Fruit fly (Drosophila melanogaster) whole organism, pupa: ENCODE data around the gene CG3632.

ENCODE experiments used
- CG10348 ChIP-seq: fragments of 200-800 bp; sonication (Bioruptor generic); IDR thresholded peaks from 2 replicates; pipeline ENCODE4 v1.3.6; 2022; ENCODE audit warnings: missing biosample characterization, missing genetic modification characterization
- CG12605 ChIP-seq: fragments of 200-800 bp; sonication (Bioruptor generic); IDR thresholded peaks from 2 replicates; pipeline ENCODE4 v1.3.6; 2022; ENCODE audit warnings: missing biosample characterization, missing genetic modification characterization
- CG13204 ChIP-seq: fragments of 200-800 bp; sonication (Bioruptor generic); optimal IDR thresholded peaks from 2 replicates; lab custom pipeline; 2018; ENCODE audit warnings: missing biosample characterization, mild to moderate bottlenecking, missing genetic modification characterization, moderate library complexity
- CG14655 ChIP-seq: fragments of 200-800 bp; sonication (Bioruptor generic); optimal IDR thresholded peaks from 3 replicates; lab custom pipeline; 2017; ENCODE audit warnings: mild to moderate bottlenecking, missing biosample characterization, missing genetic modification reagents, missing genetic modification characterization
- CG15710 ChIP-seq: fragments of 200-800 bp; sonication (Bioruptor generic); optimal IDR thresholded peaks from 2 replicates; lab custom pipeline; 2018; ENCODE audit warnings: missing biosample characterization, mild to moderate bottlenecking, missing genetic modification characterization, moderate library complexity
- CG17806 ChIP-seq: fragments of 200-800 bp; sonication (Bioruptor generic); optimal IDR thresholded peaks from 2 replicates; lab custom pipeline; 2018; ENCODE audit warnings: missing biosample characterization, mild to moderate bottlenecking, missing genetic modification characterization, moderate library complexity
- CG32121 ChIP-seq: fragments of 200-800 bp; sonication (Bioruptor generic); IDR thresholded peaks from 2 replicates; pipeline ENCODE4 v1.3.6; 2022; ENCODE audit warnings: missing biosample characterization, missing genetic modification characterization
- CG34367 ChIP-seq: fragments of 200-800 bp; sonication (Bioruptor generic); optimal IDR thresholded peaks from 2 replicates; lab custom pipeline; 2018; ENCODE audit warnings: missing biosample characterization, mild to moderate bottlenecking, missing genetic modification characterization
- CG4496 ChIP-seq: fragments of 200-800 bp; sonication (Bioruptor generic); IDR thresholded peaks from 3 replicates; pipeline ENCODE4 v1.3.6; 2022; ENCODE audit warnings: missing biosample characterization, missing genetic modification characterization
- CG8159 ChIP-seq: fragments of 200-800 bp; sonication (Bioruptor generic); optimal IDR thresholded peaks from 3 replicates; lab custom pipeline; 2018; ENCODE audit warnings: missing biosample characterization, mild to moderate bottlenecking, missing genetic modification characterization, moderate library complexity
- CG8301 ChIP-seq: fragments of 200-800 bp; sonication (Bioruptor generic); optimal IDR thresholded peaks from 2 replicates; lab custom pipeline; 2018; ENCODE audit warnings: missing biosample characterization, mild to moderate bottlenecking, missing genetic modification characterization
- CG9948 ChIP-seq: fragments of 200-800 bp; sonication (Bioruptor generic); optimal IDR thresholded peaks from 2 replicates; lab custom pipeline; 2018; ENCODE audit warnings: missing biosample characterization, mild to moderate bottlenecking, missing genetic modification characterization, moderate library complexity
- D1 ChIP-seq: fragments of 200-800 bp; sonication (Bioruptor generic); optimal IDR thresholded peaks from 2 replicates; lab custom pipeline; 2018; ENCODE audit warnings: missing biosample characterization, mild to moderate bottlenecking, missing genetic modification characterization, moderate library complexity
- EcR ChIP-seq: fragments of 200-800 bp; sonication (Bioruptor generic); optimal IDR thresholded peaks from 3 replicates; lab custom pipeline; 2019; ENCODE audit warnings: missing biosample characterization, missing genetic modification characterization, mild to moderate bottlenecking, moderate library complexity, missing genetic modification reagents
- Ets98B ChIP-seq: fragments of 200-800 bp; sonication (Bioruptor generic); IDR thresholded peaks from 2 replicates; pipeline ENCODE4 v1.3.6; 2022; ENCODE audit warnings: missing biosample characterization, missing genetic modification characterization
- Pif1A ChIP-seq: fragments of 200-800 bp; sonication (Bioruptor generic); optimal IDR thresholded peaks from 3 replicates; lab custom pipeline; 2016; ENCODE audit warnings: missing biosample characterization, missing genetic modification characterization
- Pif1B ChIP-seq: fragments of 200-800 bp; sonication (Bioruptor generic); optimal IDR thresholded peaks from 3 replicates; lab custom pipeline; 2016; ENCODE audit warnings: missing biosample characterization, missing genetic modification characterization
- Snoo ChIP-seq: fragments of 200-800 bp; sonication (Bioruptor generic); optimal IDR thresholded peaks from 3 replicates; lab custom pipeline; 2017; ENCODE audit warnings: missing biosample characterization, mild to moderate bottlenecking, missing genetic modification characterization, inconsistent platforms
- fd96Ca ChIP-seq: fragments of 200-800 bp; sonication (Bioruptor generic); IDR thresholded peaks from 3 replicates; pipeline ENCODE4 v1.3.6; 2022; ENCODE audit warnings: missing biosample characterization, missing genetic modification characterization
- gl ChIP-seq: fragments of 200-800 bp; sonication (Bioruptor generic); optimal IDR thresholded peaks from 2 replicates; lab custom pipeline; 2018; ENCODE audit warnings: missing biosample characterization, mild to moderate bottlenecking, missing genetic modification characterization
- rn ChIP-seq: fragments of 200-800 bp; sonication (Bioruptor generic); IDR thresholded peaks from 2 replicates; pipeline ENCODE4 v1.3.6; 2022; ENCODE audit warnings: missing biosample characterization, missing genetic modification characterization

Gene CG3632

DNA sequence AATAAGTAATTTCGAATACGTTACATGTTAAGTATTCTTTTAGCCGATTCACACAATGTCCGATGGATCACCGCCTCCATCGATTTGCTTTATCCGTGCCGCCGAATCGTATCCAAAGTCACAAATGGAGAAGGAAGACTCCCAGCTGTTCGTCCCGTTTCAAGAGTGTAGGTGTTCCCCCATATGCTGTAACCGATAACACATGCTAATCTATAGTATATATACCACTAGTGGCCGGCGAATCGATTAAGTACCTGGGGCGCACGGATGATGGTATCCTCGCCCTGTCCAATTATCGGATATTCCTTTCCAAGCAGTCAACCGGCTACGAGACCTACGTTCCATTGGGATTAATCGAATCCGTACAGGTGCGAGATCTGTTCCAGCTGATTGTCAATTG is 1.1 kb downstream of the CG3632 start, which contains the start of gene ERp44:
Gene ERp44, minus strand, starts transcription at position 101 of the 400 bp plus-strand sequence.
- TF ChIP-seq EcR (GFP tag; lab: Kevin White, UChicago) (no peak), CG10348 (GFP tag; lab: Robert Waterston, UW) (no peak), Pif1A (GFP tag; lab: Kevin White, UChicago) (no peak), D1 (no peak), CG12605 (GFP tag; lab: Robert Waterston, UW) (no peak), CG8159 (tag; lab: Kevin White, UChicago) (no peak), gl (tag; lab: Kevin White, UChicago) (no peak), CG4496 (GFP tag; lab: Robert Waterston, UW) (no peak), fd96Ca (no peak), Snoo (tag; lab: Kevin White, UChicago) (no peak)

DNA sequence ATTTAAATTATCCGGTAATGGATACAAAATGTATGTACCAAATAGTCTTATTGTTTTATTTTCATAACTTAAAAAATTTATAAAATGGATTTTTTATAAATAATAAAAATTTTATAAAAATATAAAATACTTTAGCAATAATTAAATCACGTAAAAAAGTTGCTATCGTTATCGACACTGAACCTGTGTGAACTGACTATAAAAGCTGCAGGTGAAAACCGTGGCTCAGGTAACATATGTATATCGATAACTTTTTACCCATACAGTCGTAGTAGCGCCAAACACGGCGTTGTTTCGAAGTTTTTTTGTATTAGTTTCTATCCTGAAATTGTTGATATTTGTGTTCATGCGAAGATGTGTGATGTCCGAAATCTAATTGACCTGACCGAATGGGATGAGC is 7.2 kb downstream of the CG3632 start, which contains the start of gene CG3679:
Gene CG3679, plus strand, starts transcription at position 235 of the 400 bp plus-strand sequence.
- no peak for TF ChIP-seq CG34367 (tag; lab: Kevin White, UChicago)
- no peak for TF ChIP-seq Pif1A (GFP tag; lab: Kevin White, UChicago)
- TF ChIP-seq CG14655 (GFP tag; lab: Kevin White, UChicago): no peak
- TF ChIP-seq D1: no peak
- TF ChIP-seq, all 21 proteins: peak for 0

DNA sequence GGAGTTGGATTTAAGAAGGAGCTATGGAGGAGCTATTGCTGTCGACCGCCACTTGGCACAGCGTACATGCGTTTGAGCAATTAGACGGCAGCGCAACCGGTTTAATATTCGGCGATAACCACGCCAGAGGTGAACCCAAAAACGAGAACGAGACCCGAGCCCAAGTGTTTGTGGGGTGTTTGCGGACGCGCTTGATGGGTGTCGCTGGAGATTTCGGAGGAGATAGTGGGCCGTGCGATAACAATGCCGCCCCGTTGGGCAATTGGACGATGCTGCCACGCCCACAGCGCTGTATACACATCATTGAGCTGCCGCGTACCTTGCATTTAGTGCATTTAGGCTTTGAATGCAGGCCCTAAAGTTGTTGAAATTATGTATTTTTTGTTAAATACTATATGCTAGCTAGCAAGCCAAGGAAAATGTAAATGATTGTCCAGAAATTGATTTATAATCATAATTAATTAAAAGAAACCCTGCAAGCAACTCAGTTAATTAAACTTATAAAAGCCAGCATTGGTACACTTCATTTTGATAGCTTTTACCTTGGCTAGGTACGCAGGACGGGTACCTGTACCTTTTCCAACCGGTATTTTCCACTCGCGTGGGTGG is 11.9 kb downstream of the CG3632 start, which contains the start of gene Had1:
Gene Had1, minus strand, starts transcription at position 358 of the 609 bp plus-strand sequence.
- no peak for TF ChIP-seq Snoo (tag; lab: Kevin White, UChicago)
- TF ChIP-seq CG4496 (GFP tag; lab: Robert Waterston, UW): 0 out of 3 replicates have a peak, but pooled peaks have one; percentile 7
- TF ChIP-seq, all 21 proteins: peak for 1

dm6 chrX:16308953-16309352 is 12.5 kb downstream of the CG3632 start:
- no peak for TF ChIP-seq CG8301 (tag; lab: Kevin White, UChicago)
- TF ChIP-seq CG34367 (tag; lab: Kevin White, UChicago): no peak
- TF ChIP-seq gl (tag; lab: Kevin White, UChicago): no peak
- TF ChIP-seq EcR (GFP tag; lab: Kevin White, UChicago): no peak
- no peak for TF ChIP-seq fd96Ca
- TF ChIP-seq rn (GFP tag; lab: Robert Waterston, UW): no peak
- TF ChIP-seq Snoo (tag; lab: Kevin White, UChicago): no peak
- no peak for TF ChIP-seq CG17806 (tag; lab: Kevin White, UChicago)
- TF ChIP-seq CG14655 (GFP tag; lab: Kevin White, UChicago): no peak
- no peak for TF ChIP-seq Pif1A (GFP tag; lab: Kevin White, UChicago)
- no peak for TF ChIP-seq CG9948 (tag; lab: Kevin White, UChicago)
- TF ChIP-seq CG10348 (GFP tag; lab: Robert Waterston, UW): no peak
- TF ChIP-seq CG8159 (tag; lab: Kevin White, UChicago): no peak
- no peak for TF ChIP-seq Pif1B
- TF ChIP-seq CG12605 (GFP tag; lab: Robert Waterston, UW): no peak
- TF ChIP-seq D1: no peak
- no peak for TF ChIP-seq CG15710 (tag; lab: Kevin White, UChicago)
- TF ChIP-seq CG4496 (GFP tag; lab: Robert Waterston, UW): no peak
- TF ChIP-seq CG13204 (GFP tag; lab: Kevin White, UChicago): no peak

- no peak for TF ChIP-seq CG34367 (tag; lab: Kevin White, UChicago)
- TF ChIP-seq CG4496 (GFP tag; lab: Robert Waterston, UW): no peak
- TF ChIP-seq Ets98B: no peak
- TF ChIP-seq Snoo (tag; lab: Kevin White, UChicago): no peak
- TF ChIP-seq CG8301 (tag; lab: Kevin White, UChicago): no peak
- TF ChIP-seq CG12605 (GFP tag; lab: Robert Waterston, UW): no peak
- TF ChIP-seq fd96Ca: no peak
- TF ChIP-seq CG14655 (GFP tag; lab: Kevin White, UChicago): no peak
- no peak for TF ChIP-seq gl (tag; lab: Kevin White, UChicago)
- no peak for TF ChIP-seq rn (GFP tag; lab: Robert Waterston, UW)
- TF ChIP-seq CG15710 (tag; lab: Kevin White, UChicago): no peak
- no peak for TF ChIP-seq CG8159 (tag; lab: Kevin White, UChicago)
- no peak for TF ChIP-seq CG10348 (GFP tag; lab: Robert Waterston, UW)
- TF ChIP-seq Pif1A (GFP tag; lab: Kevin White, UChicago): no peak
- no peak for TF ChIP-seq CG17806 (tag; lab: Kevin White, UChicago)
- TF ChIP-seq CG13204 (GFP tag; lab: Kevin White, UChicago): no peak
- TF ChIP-seq CG32121 (GFP tag; lab: Robert Waterston, UW): no peak
Observed at dm6 chrX:16309764-16310163, 13.3 kb downstream of the CG3632 start.

- TF ChIP-seq CG9948 (tag; lab: Kevin White, UChicago): no peak
- no peak for TF ChIP-seq Snoo (tag; lab: Kevin White, UChicago)
- 0 out of 3 replicates have a peak, but pooled peaks have one; percentile 18 for TF ChIP-seq CG4496 (GFP tag; lab: Robert Waterston, UW)
- peak; percentile 3 for TF ChIP-seq CG15710 (tag; lab: Kevin White, UChicago)
- TF ChIP-seq rn (GFP tag; lab: Robert Waterston, UW): no peak
- no peak for TF ChIP-seq Pif1B
- TF ChIP-seq CG17806 (tag; lab: Kevin White, UChicago): no peak
- TF ChIP-seq CG14655 (GFP tag; lab: Kevin White, UChicago): no peak
- TF ChIP-seq EcR (GFP tag; lab: Kevin White, UChicago): no peak
Observed at dm6 chrX:16313078-16313875, 16.8 kb downstream of the CG3632 start, which contains the start of the genes CG9915 and SWIP. CG9915 (minus strand) TSS chrX:16313138. SWIP (plus strand) TSS chrX:16313709.
